Worm (Caenorhabditis elegans): ENCODE results near the gene F21C10.19.

DNA sequence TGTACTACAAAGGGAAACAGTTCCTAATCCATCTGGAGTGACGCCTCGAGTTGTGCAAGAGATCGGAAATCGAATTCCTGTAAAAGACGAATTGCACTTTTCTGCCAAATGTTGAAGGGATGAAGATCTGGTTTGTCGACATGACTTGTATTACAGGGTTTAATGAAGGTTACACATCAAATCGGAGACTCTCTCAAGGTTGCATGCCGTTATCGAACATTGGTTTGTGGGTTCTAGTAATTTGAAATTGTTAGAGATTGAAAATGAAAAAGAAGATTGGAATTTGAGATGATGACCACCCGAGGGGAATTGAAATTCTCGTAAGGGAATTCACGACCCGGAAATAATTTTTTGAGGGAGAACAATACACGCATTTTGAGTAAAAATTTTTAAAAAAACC lies 35.4 kb downstream of the F21C10.19 start:
- TF ChIP-seq ama-1 (optimal IDR thresholded peaks at IDR 0.05) (no peak), flt-1 (GFP tag; IDR thresholded peaks at IDR 0.05) (no peak), tbx-11 (GFP tag; IDR thresholded peaks at IDR 0.05) (no peak), pes-1 (GFP tag; IDR thresholded peaks at IDR 0.05) (no peak), tra-4 (tag; optimal IDR thresholded peaks at IDR 0.05) (no peak), tbx-37 (GFP tag; conservative IDR thresholded peaks at IDR 0.05) (no peak), ceh-36 (tag; optimal IDR thresholded peaks at IDR 0.05) (no peak)
